Fruit fly (Drosophila melanogaster) whole organism, embryonic: ENCODE measurements around the gene Wwox.

Source experiments
- Atf6 ChIP-seq: fragments of 200-800 bp; sonication (Bioruptor generic); IDR thresholded peaks from 2 replicates; pipeline ENCODE4 v1.3.6; 2022; ENCODE audit warnings: missing biosample characterization, missing genetic modification characterization
- CG10366 ChIP-seq: fragments of 200-800 bp; sonication (Bioruptor generic); IDR thresholded peaks from 2 replicates; pipeline ENCODE4 v1.3.6; 2022; ENCODE audit warnings: missing biosample characterization, missing genetic modification characterization
- CG11456 ChIP-seq: fragments of 200-800 bp; sonication (Bioruptor generic); IDR thresholded peaks from 3 replicates; pipeline ENCODE4 v1.3.6; 2022; ENCODE audit warnings: missing biosample characterization, missing genetic modification characterization
- CG14014 ChIP-seq: fragments of 200-800 bp; sonication (Bioruptor generic); IDR thresholded peaks from 2 replicates; pipeline ENCODE4 v1.3.6; 2022; ENCODE audit warnings: missing biosample characterization, missing genetic modification characterization
- CG14860 ChIP-seq: fragments of 200-800 bp; sonication (Bioruptor generic); IDR thresholded peaks from 3 replicates; pipeline ENCODE4 v1.3.6; 2022; ENCODE audit warnings: missing biosample characterization, missing genetic modification characterization; ENCODE audit not compliant: partially characterized antibody
- CG14965 ChIP-seq: fragments of 200-800 bp; sonication (Bioruptor generic); optimal IDR thresholded peaks from 2 replicates; lab custom pipeline; 2016; ENCODE audit warnings: missing biosample characterization, missing genetic modification characterization, borderline replicate concordance
- CG15073 ChIP-seq: fragments of 200-800 bp; sonication (Bioruptor generic); optimal IDR thresholded peaks from 2 replicates; lab custom pipeline; 2016; ENCODE audit warnings: missing biosample characterization, missing genetic modification characterization
- CG15601 ChIP-seq: fragments of 200-800 bp; sonication (Bioruptor generic); optimal IDR thresholded peaks from 3 replicates; lab custom pipeline; 2019; ENCODE audit warnings: missing biosample characterization, mild to moderate bottlenecking, missing genetic modification characterization, moderate library complexity
- CG17361 ChIP-seq: fragments of 200-800 bp; sonication (Bioruptor generic); IDR thresholded peaks from 3 replicates; pipeline ENCODE4 v1.3.6; 2022; ENCODE audit warnings: missing biosample characterization, missing genetic modification characterization
- CG2120 ChIP-seq: fragments of 200-800 bp; sonication (Bioruptor generic); optimal IDR thresholded peaks from 3 replicates; lab custom pipeline; 2016; ENCODE audit warnings: missing biosample characterization, missing genetic modification characterization
- CG31388 ChIP-seq: fragments of 200-800 bp; sonication (Bioruptor generic); optimal IDR thresholded peaks from 2 replicates; lab custom pipeline; 2016; ENCODE audit warnings: missing biosample characterization, missing genetic modification characterization
- CG43689 ChIP-seq: fragments of 200-800 bp; sonication (Bioruptor generic); IDR thresholded peaks from 2 replicates; pipeline ENCODE4 v1.3.6; 2022; ENCODE audit warnings: missing biosample characterization, missing genetic modification characterization
- CG4854 ChIP-seq: fragments of 200-800 bp; sonication (Bioruptor generic); optimal IDR thresholded peaks from 2 replicates; lab custom pipeline; 2016; ENCODE audit warnings: missing biosample characterization, missing genetic modification characterization, inconsistent platforms
- CG5180 ChIP-seq: fragments of 200-800 bp; sonication (Bioruptor generic); optimal IDR thresholded peaks from 3 replicates; lab custom pipeline; 2017; ENCODE audit warnings: missing biosample characterization, missing genetic modification characterization, mild to moderate bottlenecking, moderate library complexity, missing genetic modification reagents
- CG5953 ChIP-seq: fragments of 200-800 bp; sonication (Bioruptor generic); IDR thresholded peaks from 2 replicates; pipeline ENCODE4 v1.3.6; 2022; ENCODE audit warnings: missing biosample characterization, missing genetic modification characterization
- CG6654 ChIP-seq: fragments of 200-800 bp; sonication (Bioruptor generic); optimal IDR thresholded peaks from 2 replicates; lab custom pipeline; 2017; ENCODE audit warnings: missing biosample characterization, mild to moderate bottlenecking, missing genetic modification characterization
- CG6765 ChIP-seq: fragments of 200-800 bp; sonication (Bioruptor generic); optimal IDR thresholded peaks from 3 replicates; lab custom pipeline; 2017; ENCODE audit warnings: missing biosample characterization, mild to moderate bottlenecking, missing genetic modification characterization
- CG9817 ChIP-seq: fragments of 200-800 bp; sonication (Bioruptor generic); optimal IDR thresholded peaks from 2 replicates; lab custom pipeline; 2018; ENCODE audit warnings: missing biosample characterization, mild to moderate bottlenecking, missing genetic modification characterization, moderate library complexity
- CkIIα-i1 ChIP-seq: fragments of 200-800 bp; sonication (Bioruptor generic); IDR thresholded peaks from 2 replicates; pipeline ENCODE4 v1.3.6; 2022; ENCODE audit warnings: missing biosample characterization, missing genetic modification characterization
- Dref ChIP-seq: fragments of 200-800 bp; sonication (Bioruptor generic); IDR thresholded peaks from 2 replicates; pipeline ENCODE4 v1.3.6; 2022; ENCODE audit warnings: missing biosample characterization, missing genetic modification characterization
- Fer3 ChIP-seq: fragments of 200-800 bp; sonication (Bioruptor generic); optimal IDR thresholded peaks from 2 replicates; lab custom pipeline; 2018; ENCODE audit warnings: missing biosample characterization, mild to moderate bottlenecking, missing genetic modification characterization, moderate library complexity
- GATAe ChIP-seq: fragments of 200-800 bp; sonication (Bioruptor generic); conservative IDR thresholded peaks from 2 replicates; pipeline ENCODE4 v1.3.6; 2022; ENCODE audit warnings: missing biosample characterization, missing genetic modification characterization
- Gsc ChIP-seq: fragments of 200-800 bp; sonication (Bioruptor generic); IDR thresholded peaks from 2 replicates; pipeline ENCODE4 v1.3.6; 2022; ENCODE audit warnings: missing biosample characterization, missing genetic modification characterization
- HLH3B ChIP-seq: fragments of 200-800 bp; sonication (Bioruptor generic); IDR thresholded peaks from 2 replicates; pipeline ENCODE4 v1.3.6; 2022; ENCODE audit warnings: missing biosample characterization, missing genetic modification characterization
- HmgZ ChIP-seq: fragments of 200-800 bp; sonication (Bioruptor generic); optimal IDR thresholded peaks from 2 replicates; lab custom pipeline; 2018; ENCODE audit warnings: missing biosample characterization, mild to moderate bottlenecking, missing genetic modification characterization
- Max ChIP-seq: fragments of 200-800 bp; sonication (Bioruptor generic); optimal IDR thresholded peaks from 2 replicates; lab custom pipeline; 2016; ENCODE audit warnings: missing biosample characterization, mild to moderate bottlenecking, missing genetic modification characterization
- Meics ChIP-seq: fragments of 200-800 bp; sonication (Bioruptor generic); optimal IDR thresholded peaks from 2 replicates; lab custom pipeline; 2017; ENCODE audit warnings: missing biosample characterization, mild to moderate bottlenecking, missing genetic modification characterization
- Oaz ChIP-seq: fragments of 200-800 bp; sonication (Bioruptor generic); IDR thresholded peaks from 2 replicates; pipeline ENCODE4 v1.3.6; 2022; ENCODE audit warnings: missing biosample characterization, missing genetic modification characterization
- Pdp1 ChIP-seq, 2 experiments: fragments of 200-800 bp; sonication (Bioruptor generic); optimal IDR thresholded peaks; 3 replicates each; lab custom pipeline; 2016; ENCODE audit warnings: missing biosample characterization in 2 of 2, missing genetic modification characterization in 2 of 2, mild to moderate bottlenecking in 1 of 2, moderate library complexity in 1 of 2
- Ravus ChIP-seq: fragments of 200-800 bp; sonication (Bioruptor generic); IDR thresholded peaks from 2 replicates; pipeline ENCODE4 v1.3.6; 2022; ENCODE audit warnings: missing biosample characterization, missing genetic modification characterization
- Xbp1 ChIP-seq: fragments of 200-800 bp; sonication (Bioruptor generic); optimal IDR thresholded peaks from 3 replicates; lab custom pipeline; 2016; ENCODE audit warnings: missing biosample characterization, mild to moderate bottlenecking, missing genetic modification characterization
- abd-A ChIP-seq: fragments of 200-800 bp; sonication (Bioruptor generic); optimal IDR thresholded peaks from 3 replicates; lab custom pipeline; 2019; ENCODE audit warnings: missing biosample characterization, mild to moderate bottlenecking, missing genetic modification characterization, moderate library complexity
- ase ChIP-seq: fragments of 200-800 bp; sonication (Bioruptor generic); IDR thresholded peaks from 3 replicates; pipeline ENCODE4 v1.3.6; 2022; ENCODE audit warnings: missing biosample characterization, missing genetic modification characterization
- bcd ChIP-seq: fragments of 200-800 bp; sonication (Bioruptor generic); optimal IDR thresholded peaks from 2 replicates; lab custom pipeline; 2017; ENCODE audit warnings: missing biosample characterization, mild to moderate bottlenecking, missing genetic modification characterization
- cg ChIP-seq: fragments of 200-800 bp; sonication (Bioruptor generic); optimal IDR thresholded peaks from 3 replicates; lab custom pipeline; 2019; ENCODE audit warnings: missing biosample characterization, mild to moderate bottlenecking, missing genetic modification characterization, moderate library complexity
- dimm ChIP-seq: fragments of 200-800 bp; sonication (Bioruptor generic); IDR thresholded peaks from 2 replicates; pipeline ENCODE4 v1.3.6; 2022; ENCODE audit warnings: missing biosample characterization, missing genetic modification characterization
- disco-r ChIP-seq: fragments of 200-800 bp; sonication (Bioruptor generic); optimal IDR thresholded peaks from 2 replicates; lab custom pipeline; 2016; ENCODE audit warnings: missing biosample characterization, missing genetic modification characterization
- dmrt11E ChIP-seq: fragments of 200-800 bp; sonication (Bioruptor generic); optimal IDR thresholded peaks from 3 replicates; lab custom pipeline; 2018; ENCODE audit warnings: missing biosample characterization, mild to moderate bottlenecking, missing genetic modification characterization, moderate library complexity
- esg ChIP-seq: fragments of 200-800 bp; sonication (Bioruptor generic); conservative IDR thresholded peaks from 2 replicates; pipeline ENCODE4 v1.3.6; 2022; ENCODE audit warnings: missing biosample characterization, missing genetic modification characterization
- her ChIP-seq: fragments of 200-800 bp; sonication (Bioruptor generic); optimal IDR thresholded peaks from 2 replicates; lab custom pipeline; 2016; ENCODE audit warnings: missing biosample characterization, missing genetic modification characterization
- kah ChIP-seq: fragments of 200-800 bp; sonication (Bioruptor generic); optimal IDR thresholded peaks from 2 replicates; lab custom pipeline; 2018; ENCODE audit warnings: missing biosample characterization, mild to moderate bottlenecking, missing genetic modification characterization
- nerfin-1 ChIP-seq: fragments of 200-800 bp; sonication (Bioruptor generic); optimal IDR thresholded peaks from 3 replicates; lab custom pipeline; 2019; ENCODE audit warnings: missing biosample characterization, mild to moderate bottlenecking, missing genetic modification characterization, moderate library complexity
- nmo ChIP-seq: fragments of 200-800 bp; sonication (Bioruptor generic); optimal IDR thresholded peaks from 2 replicates; lab custom pipeline; 2018; ENCODE audit warnings: missing biosample characterization, mild to moderate bottlenecking, missing genetic modification characterization, moderate library complexity
- phol ChIP-seq: fragments of 200-800 bp; sonication (Bioruptor generic); optimal IDR thresholded peaks from 3 replicates; lab custom pipeline; 2018; ENCODE audit warnings: missing biosample characterization, mild to moderate bottlenecking, missing genetic modification characterization, moderate library complexity
- run ChIP-seq: fragments of 200-800 bp; sonication (Bioruptor generic); optimal IDR thresholded peaks from 3 replicates; lab custom pipeline; 2018; ENCODE audit warnings: missing biosample characterization, mild to moderate bottlenecking, missing genetic modification characterization
- sens-2 ChIP-seq: fragments of 200-800 bp; sonication (Bioruptor generic); IDR thresholded peaks from 2 replicates; pipeline ENCODE4 v1.3.6; 2022; ENCODE audit warnings: missing biosample characterization, missing genetic modification characterization
- shn ChIP-seq: fragments of 200-800 bp; sonication (Bioruptor generic); optimal IDR thresholded peaks from 3 replicates; lab custom pipeline; 2016; ENCODE audit warnings: missing biosample characterization, missing genetic modification characterization
- sisA ChIP-seq: fragments of 200-800 bp; sonication (Bioruptor generic); IDR thresholded peaks from 2 replicates; pipeline ENCODE4 v1.3.6; 2022; ENCODE audit warnings: missing biosample characterization, missing genetic modification characterization
- so ChIP-seq: fragments of 200-800 bp; sonication (Bioruptor generic); IDR thresholded peaks from 3 replicates; pipeline ENCODE4 v1.3.6; 2022; ENCODE audit warnings: missing biosample characterization, missing genetic modification characterization
- sug ChIP-seq: fragments of 200-800 bp; optimal IDR thresholded peaks from 2 replicates; lab custom pipeline; 2019; ENCODE audit warnings: missing biosample characterization, mild to moderate bottlenecking, missing genetic modification characterization, moderate library complexity
- trh ChIP-seq: fragments of 200-800 bp; sonication (Bioruptor generic); optimal IDR thresholded peaks from 2 replicates; lab custom pipeline; 2016; ENCODE audit warnings: missing biosample characterization, missing genetic modification characterization
- ttk ChIP-seq: fragments of 200-800 bp; sonication (Bioruptor generic); IDR thresholded peaks from 2 replicates; pipeline ENCODE4 v2.1.2; 2022; ENCODE audit warnings: missing biosample characterization, missing genetic modification characterization
- vvl ChIP-seq: fragments of 200-800 bp; sonication (Bioruptor generic); IDR thresholded peaks from 2 replicates; pipeline ENCODE4 v1.3.6; 2022; ENCODE audit warnings: missing biosample characterization, missing genetic modification characterization

Gene Wwox

dm6 chr2L:8000578-8001040 lies 3.5 kb downstream of the Wwox start (continued):
- no peak for TF ChIP-seq abd-A (tag; lab: Kevin White, UChicago)
- peak; percentile 27 for TF ChIP-seq Fer3 (tag; lab: Kevin White, UChicago)
- no peak for TF ChIP-seq sug
- no peak for TF ChIP-seq run (tag; lab: Kevin White, UChicago)
- TF ChIP-seq HmgZ (tag; lab: Kevin White, UChicago), result no peak
- no peak for TF ChIP-seq disco-r (GFP tag; lab: Kevin White, UChicago)
- TF ChIP-seq dmrt11E (tag; lab: Kevin White, UChicago), result no peak
- peak; percentile 9 for TF ChIP-seq shn (GFP tag; lab: Kevin White, UChicago)
- peak; percentile 51 for TF ChIP-seq CG6765 (GFP tag; lab: Kevin White, UChicago)
- TF ChIP-seq esg, result no peak; the same call in 1 of the 2 replicates
- TF ChIP-seq CG2120, result peak; percentile 79
- TF ChIP-seq trh (GFP tag; lab: Kevin White, UChicago), result no peak
- TF ChIP-seq CG5953 (GFP tag; lab: Robert Waterston, UW), result no peak
- 0 out of 3 replicates have a peak, but pooled peaks have one; percentile 27 for TF ChIP-seq CG11456 (GFP tag; lab: Robert Waterston, UW)
- no peak for TF ChIP-seq CG14965 (GFP tag; lab: Kevin White, UChicago)
- peak; percentile 9 for TF ChIP-seq Xbp1 (GFP tag; lab: Kevin White, UChicago)
- no peak for TF ChIP-seq kah (GFP tag; lab: Kevin White, UChicago)
- peak; percentile 49 for TF ChIP-seq her (GFP tag; lab: Kevin White, UChicago)
- no peak for TF ChIP-seq nmo
- no peak for TF ChIP-seq sens-2 (GFP tag; lab: Robert Waterston, UW)
- TF ChIP-seq phol, result no peak
- no peak for TF ChIP-seq CG31388 (GFP tag; lab: Kevin White, UChicago)
- peak; percentile 12 to 20 for TF ChIP-seq Pdp1 (GFP tag; optimal IDR thresholded peaks at IDR 0.05; lab: Kevin White, UChicago)
- TF ChIP-seq CkIIα-i1, result no peak
- no peak for TF ChIP-seq cg (GFP tag; lab: Kevin White, UChicago)
- TF ChIP-seq CG9817 (tag; lab: Kevin White, UChicago), result peak; percentile 5
- no peak for TF ChIP-seq dimm (GFP tag; lab: Robert Waterston, UW)
- TF ChIP-seq CG17361 (GFP tag; lab: Robert Waterston, UW), result 0 out of 3 replicates have a peak, but pooled peaks have one; percentile 23
- no peak for TF ChIP-seq ase (GFP tag; lab: Robert Waterston, UW)
- no peak for TF ChIP-seq CG5180 (GFP tag; lab: Kevin White, UChicago)
- no peak for TF ChIP-seq CG4854 (GFP tag; lab: Kevin White, UChicago)

DNA sequence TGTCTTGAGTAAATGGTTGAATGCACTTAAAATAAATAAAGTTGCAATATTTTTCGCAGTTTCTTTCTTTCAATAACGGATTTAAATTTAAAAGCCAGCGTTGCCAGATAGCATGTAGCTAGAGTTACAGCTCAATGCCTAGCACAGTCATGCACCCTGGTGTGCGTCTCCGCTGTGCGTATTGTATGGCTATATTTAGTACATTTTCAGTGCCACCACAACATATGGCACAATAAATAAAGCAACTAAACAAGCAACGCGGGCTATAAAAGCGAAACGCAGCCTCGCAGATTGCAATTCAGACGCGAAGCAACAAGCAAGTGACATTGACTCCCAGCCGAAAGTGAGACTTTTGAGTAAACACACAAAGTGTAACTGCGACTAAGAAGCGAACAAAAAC lies 5.4 kb downstream of the Wwox start, which contains the start of gene Sirup:
Gene Sirup (plus strand): TSS at position 215 of the 400 bp plus-strand sequence.
- TF ChIP-seq CG15073 (GFP tag; lab: Kevin White, UChicago), result no peak
- no peak for TF ChIP-seq Max (GFP tag; lab: Kevin White, UChicago)
- peak; percentile 37 for TF ChIP-seq vvl (GFP tag; lab: Robert Waterston, UW)
- no peak for TF ChIP-seq ttk (GFP tag; lab: Robert Waterston, UW)
- TF ChIP-seq GATAe (GFP tag; lab: Robert Waterston, UW), result no peak
- no peak for TF ChIP-seq CG15601 (tag; lab: Kevin White, UChicago)
- no peak for TF ChIP-seq Ravus (GFP tag; lab: Robert Waterston, UW)
- TF ChIP-seq Atf6 (GFP tag; lab: Robert Waterston, UW), result no peak
- TF ChIP-seq Meics (GFP tag; lab: Kevin White, UChicago), result no peak
- TF ChIP-seq CG43689 (GFP tag; lab: Robert Waterston, UW), result no peak
- TF ChIP-seq Gsc, result no peak
- peak; percentile 36 for TF ChIP-seq bcd (GFP tag; lab: Kevin White, UChicago)
- no peak for TF ChIP-seq CG6654
- no peak for TF ChIP-seq CG14860 (GFP tag; lab: Robert Waterston, UW)
- TF ChIP-seq sisA (GFP tag; lab: Robert Waterston, UW), result no peak
- TF ChIP-seq CG14014 (GFP tag; lab: Robert Waterston, UW), result no peak
- no peak for TF ChIP-seq nerfin-1 (tag; lab: Kevin White, UChicago)
- no peak for TF ChIP-seq HLH3B (GFP tag; lab: Robert Waterston, UW)
- TF ChIP-seq CG10366 (GFP tag; lab: Robert Waterston, UW), result no peak
- TF ChIP-seq so (GFP tag; lab: Robert Waterston, UW), result peak; percentile 58; the same call in 1 of the 3 replicates
- TF ChIP-seq Dref, result peak; percentile 52
- no peak for TF ChIP-seq Oaz (GFP tag; lab: Robert Waterston, UW)
